Worm (Caenorhabditis elegans): ENCODE measurements around the gene Y44A6D.5.

Y44A6D.5 gene

DNA sequence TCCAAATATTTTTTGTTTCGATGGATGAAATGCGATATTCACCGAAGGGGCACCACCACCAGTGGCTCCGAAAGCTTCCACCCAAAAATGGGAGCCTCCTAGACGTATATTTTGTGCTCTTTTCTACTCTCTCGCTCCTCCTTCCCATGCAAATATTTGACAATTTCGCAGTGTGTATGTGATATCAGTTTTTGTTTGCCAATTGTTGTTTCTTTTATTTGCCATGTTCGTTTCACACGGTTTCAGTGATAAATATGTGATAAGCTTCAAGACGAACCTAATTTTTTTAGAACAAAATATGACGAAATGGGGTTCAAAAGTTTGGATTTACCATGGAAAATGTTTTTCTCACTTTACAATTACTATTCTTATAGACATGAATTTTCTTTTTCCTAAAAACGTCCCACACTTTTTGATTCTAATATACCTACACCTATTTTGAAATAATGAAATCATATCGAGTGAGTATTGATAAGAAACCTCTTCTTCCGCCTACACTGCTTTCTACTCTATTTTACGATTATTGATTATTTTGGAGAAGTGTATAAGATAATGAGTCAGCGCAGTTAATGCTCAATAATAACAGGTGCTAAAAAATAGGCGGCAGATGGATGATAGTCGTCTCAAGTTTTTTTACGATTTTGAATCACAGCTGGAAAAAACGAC lies 48.8 kb downstream of the Y44A6D.5 start:
- TF ChIP-seq vab-7 (GFP tag; IDR thresholded peaks at IDR 0.05) (no peak), pqm-1 (tag; optimal IDR thresholded peaks at IDR 0.05) (peak; percentile 67), mxl-2 (GFP tag; conservative IDR thresholded peaks at IDR 0.05) (no peak), dve-1 (tag; optimal IDR thresholded peaks at IDR 0.05; ENCODE audit: insufficient read depth) (no peak), nhr-76 (tag; optimal IDR thresholded peaks at IDR 0.05) (no peak), mep-1 (tag; optimal IDR thresholded peaks at IDR 0.05) (no peak), ceh-28 (tag; optimal IDR thresholded peaks at IDR 0.05) (peak; percentile 9), dmd-9 (GFP tag; IDR thresholded peaks at IDR 0.05) (no peak), rbr-2 (tag; optimal IDR thresholded peaks at IDR 0.05) (no peak), daf-16 (GFP tag; optimal IDR thresholded peaks at IDR 0.05) (no peak), daf-16 (tag; optimal IDR thresholded peaks at IDR 0.05) (peak; percentile 41), egl-43 (GFP tag; IDR thresholded peaks at IDR 0.05) (no peak), lin-39 (tag; optimal IDR thresholded peaks at IDR 0.05) (no peak), pha-4 (GFP tag; IDR thresholded peaks at IDR 0.05) (no peak), pha-4 (tag; optimal IDR thresholded peaks at IDR 0.05) (peak; percentile 72), ztf-7 (tag; optimal IDR thresholded peaks at IDR 0.05) (no peak), hif-1 (tag; optimal IDR thresholded peaks at IDR 0.05) (no peak), hlh-11 (tag; optimal IDR thresholded peaks at IDR 0.05) (peak; percentile 15)

- TF ChIP-seq daf-16 (GFP tag; optimal IDR thresholded peaks at IDR 0.05): no peak
- peak; percentile 45 for TF ChIP-seq daf-16 (tag; optimal IDR thresholded peaks at IDR 0.05)
- peak; percentile 59 for TF ChIP-seq pqm-1 (tag; optimal IDR thresholded peaks at IDR 0.05)
- TF ChIP-seq nhr-102 (tag; optimal IDR thresholded peaks at IDR 0.05): peak; percentile 32
- TF ChIP-seq nhr-48 (tag; optimal IDR thresholded peaks at IDR 0.05): peak; percentile 40
- no peak for TF ChIP-seq tag-97 (GFP tag; IDR thresholded peaks at IDR 0.05)
- TF ChIP-seq hlh-11 (tag; optimal IDR thresholded peaks at IDR 0.05): peak; percentile 88
- TF ChIP-seq daf-12 (tag; optimal IDR thresholded peaks at IDR 0.05): no peak
- peak; percentile 59 for TF ChIP-seq mes-2 (tag; optimal IDR thresholded peaks at IDR 0.05; ENCODE audit: poor library complexity, severe bottlenecking)
- TF ChIP-seq Y75B8A.6 (GFP tag; IDR thresholded peaks at IDR 0.05): no peak
- TF ChIP-seq spr-3 (GFP tag; optimal IDR thresholded peaks at IDR 0.05): no peak
- TF ChIP-seq dmd-8 (GFP tag; IDR thresholded peaks at IDR 0.05): no peak
- peak; percentile 31 for TF ChIP-seq nhr-28 (tag; optimal IDR thresholded peaks at IDR 0.05)
- TF ChIP-seq T26A8.4 (GFP tag; IDR thresholded peaks at IDR 0.05): peak; percentile 11; the same call in 1 of the 2 replicates
- TF ChIP-seq F26F4.8 (GFP tag; conservative IDR thresholded peaks at IDR 0.05): no peak
- peak; percentile 65 for TF ChIP-seq nhr-6 (tag; optimal IDR thresholded peaks at IDR 0.05)
- TF ChIP-seq mxl-3 (GFP tag; optimal IDR thresholded peaks at IDR 0.05): peak; percentile 76
- peak; percentile 68 for TF ChIP-seq php-3 (GFP tag; IDR thresholded peaks at IDR 0.05)
- TF ChIP-seq snpc-1.2 (GFP tag; IDR thresholded peaks at IDR 0.05): 0 out of 2 replicates have a peak, but pooled peaks have one; percentile 28
- TF ChIP-seq set-16 (GFP tag; IDR thresholded peaks at IDR 0.05): peak; percentile 43
- TF ChIP-seq hif-1 (tag; optimal IDR thresholded peaks at IDR 0.05): peak in 1 of 2 experiments; percentile 8
- TF ChIP-seq aha-1 (tag): peak; percentile 23
- TF ChIP-seq dve-1 (tag; optimal IDR thresholded peaks at IDR 0.05; ENCODE audit: insufficient read depth): peak; percentile 79
- no peak for TF ChIP-seq pha-4 (GFP tag; IDR thresholded peaks at IDR 0.05)
- TF ChIP-seq pha-4 (tag; optimal IDR thresholded peaks at IDR 0.05): peak; percentile 95
- peak; percentile 54 for TF ChIP-seq hlh-30 (tag; optimal IDR thresholded peaks at IDR 0.05; ENCODE audit: insufficient read depth)
- TF ChIP-seq mep-1 (tag; optimal IDR thresholded peaks at IDR 0.05): peak; percentile 52
- TF ChIP-seq dmd-6 (GFP tag; IDR thresholded peaks at IDR 0.05): peak; percentile 64; the same call in 1 of the 2 replicates
- TF ChIP-seq nhr-77 (tag; optimal IDR thresholded peaks at IDR 0.05): peak; percentile 20
These were observed 50.1 kb downstream of the Y44A6D.5 start, which contains the start of gene pha-4 for ce11 chrV:20752609-20753102. TSS of gene pha-4 (plus strand) at chrV:20753052.

Measured in whole organism, L4 larva.